Fruit fly (Drosophila melanogaster): ENCODE measurements around the gene heca.

The heca gene

DNA sequence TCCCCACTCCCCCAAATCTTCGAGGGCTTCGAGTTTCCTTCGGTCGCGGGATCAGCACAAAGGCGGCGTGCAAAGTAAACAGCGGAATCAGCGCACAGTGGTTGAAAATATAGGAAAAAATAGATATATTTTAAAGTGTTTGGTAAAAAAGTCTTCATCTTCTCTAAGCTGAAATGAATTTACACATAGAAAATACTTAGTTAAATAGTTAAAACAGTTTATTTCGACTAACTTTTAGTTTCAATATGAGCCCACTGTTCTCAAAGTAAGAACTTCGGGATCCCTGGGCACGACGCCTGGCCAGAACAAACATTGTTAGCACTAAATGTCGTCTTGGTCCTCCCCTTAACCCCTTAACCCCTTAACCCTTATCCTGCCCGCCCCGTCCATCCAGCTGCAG lies 15.9 kb upstream of the heca start:
- no peak for TF ChIP-seq CG1620 (GFP tag; optimal IDR thresholded peaks at IDR 0.05)
- no peak for TF ChIP-seq CG5204 (GFP tag; optimal IDR thresholded peaks at IDR 0.05)
- peak; percentile 10 for TF ChIP-seq tj (GFP tag; optimal IDR thresholded peaks at IDR 0.05)
- no peak for TF ChIP-seq CG11617 (GFP tag; optimal IDR thresholded peaks at IDR 0.05)
- no peak for TF ChIP-seq CG7101 (tag; optimal IDR thresholded peaks at IDR 0.05)
- TF ChIP-seq pad (GFP tag; optimal IDR thresholded peaks at IDR 0.05): no peak
- TF ChIP-seq CG14711 (tag; optimal IDR thresholded peaks at IDR 0.05): no peak
- TF ChIP-seq kay (GFP tag; ENCODE audit: borderline replicate concordance): no peak
- no peak for TF ChIP-seq CG12768 (GFP tag; optimal IDR thresholded peaks at IDR 0.05)

DNA sequence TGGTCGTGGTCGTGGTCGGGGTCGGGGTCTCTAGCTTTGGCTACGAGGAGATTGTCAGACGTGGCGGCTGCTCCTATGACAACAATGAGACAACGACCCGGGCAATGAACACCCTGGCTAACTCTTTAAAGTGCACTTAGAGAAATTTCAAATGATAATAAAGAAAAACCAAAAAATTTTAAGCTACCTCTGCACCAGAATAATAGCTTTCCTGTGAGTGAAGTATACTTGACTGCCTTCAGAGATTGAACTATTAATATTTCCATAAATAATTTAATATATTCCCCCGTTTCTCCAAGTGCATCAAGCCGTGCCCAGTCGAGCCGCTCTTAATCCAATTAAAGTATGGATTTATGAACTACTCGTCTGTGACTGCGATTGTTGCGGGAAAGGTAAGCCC lies 14.0 kb upstream of the heca start:
- TF ChIP-seq Hr96 (GFP tag; optimal IDR thresholded peaks at IDR 0.05) (no peak), CG7045 (GFP tag; optimal IDR thresholded peaks at IDR 0.05) (no peak), kay (GFP tag; ENCODE audit: borderline replicate concordance) (no peak), tj (GFP tag; optimal IDR thresholded peaks at IDR 0.05) (no peak), CG5204 (GFP tag; optimal IDR thresholded peaks at IDR 0.05) (no peak), Clk (GFP tag; optimal IDR thresholded peaks at IDR 0.05) (no peak), ovo (GFP tag; optimal IDR thresholded peaks at IDR 0.05) (no peak), CG12768 (GFP tag; optimal IDR thresholded peaks at IDR 0.05) (no peak)

- TF ChIP-seq CG33017 (tag; optimal IDR thresholded peaks at IDR 0.05) (no peak), pad (GFP tag; optimal IDR thresholded peaks at IDR 0.05) (no peak), Clk (GFP tag; optimal IDR thresholded peaks at IDR 0.05) (no peak), CG5204 (GFP tag; optimal IDR thresholded peaks at IDR 0.05) (no peak), CG14711 (tag; optimal IDR thresholded peaks at IDR 0.05) (no peak), ovo (GFP tag; optimal IDR thresholded peaks at IDR 0.05) (no peak), tj (GFP tag; optimal IDR thresholded peaks at IDR 0.05) (no peak), toe (GFP tag; optimal IDR thresholded peaks at IDR 0.05) (no peak), Hr96 (GFP tag; optimal IDR thresholded peaks at IDR 0.05) (no peak)
Measured at dm6 chr3R:30264671-30265282, 13.0 kb upstream of the heca start.

- no peak for TF ChIP-seq CG1620 (GFP tag; optimal IDR thresholded peaks at IDR 0.05)
- no peak for TF ChIP-seq Clk (GFP tag; optimal IDR thresholded peaks at IDR 0.05)
- no peak for TF ChIP-seq CG11617 (GFP tag; optimal IDR thresholded peaks at IDR 0.05)
- TF ChIP-seq tj (GFP tag; optimal IDR thresholded peaks at IDR 0.05): no peak
- TF ChIP-seq CG12768 (GFP tag; optimal IDR thresholded peaks at IDR 0.05): peak; percentile 40
- TF ChIP-seq ovo (GFP tag; optimal IDR thresholded peaks at IDR 0.05): no peak
- TF ChIP-seq Hr96 (GFP tag; optimal IDR thresholded peaks at IDR 0.05): no peak
- no peak for TF ChIP-seq cic (GFP tag; optimal IDR thresholded peaks at IDR 0.05)
- TF ChIP-seq Crg-1 (GFP tag; optimal IDR thresholded peaks at IDR 0.05): no peak
- TF ChIP-seq CG33017 (tag; optimal IDR thresholded peaks at IDR 0.05): peak; percentile 29
- TF ChIP-seq CG7045 (GFP tag; optimal IDR thresholded peaks at IDR 0.05): peak; percentile 18
- peak; percentile 45 for TF ChIP-seq CG5204 (GFP tag; optimal IDR thresholded peaks at IDR 0.05)
- no peak for TF ChIP-seq kay (GFP tag; ENCODE audit: borderline replicate concordance)
- TF ChIP-seq bab1 (GFP tag; optimal IDR thresholded peaks at IDR 0.05): no peak
- peak; percentile 14 for TF ChIP-seq CG7101 (tag; optimal IDR thresholded peaks at IDR 0.05)
- no peak for TF ChIP-seq Mnt (GFP tag; optimal IDR thresholded peaks at IDR 0.05)
- no peak for TF ChIP-seq cnc (optimal IDR thresholded peaks at IDR 0.05)
- TF ChIP-seq toe (GFP tag; optimal IDR thresholded peaks at IDR 0.05): peak; percentile 23
- peak; percentile 11 for TF ChIP-seq CG14711 (tag; optimal IDR thresholded peaks at IDR 0.05)
- TF ChIP-seq pad (GFP tag; optimal IDR thresholded peaks at IDR 0.05): no peak
Measured at dm6 chr3R:30265420-30265819, 12.3 kb upstream of the heca start.

DNA sequence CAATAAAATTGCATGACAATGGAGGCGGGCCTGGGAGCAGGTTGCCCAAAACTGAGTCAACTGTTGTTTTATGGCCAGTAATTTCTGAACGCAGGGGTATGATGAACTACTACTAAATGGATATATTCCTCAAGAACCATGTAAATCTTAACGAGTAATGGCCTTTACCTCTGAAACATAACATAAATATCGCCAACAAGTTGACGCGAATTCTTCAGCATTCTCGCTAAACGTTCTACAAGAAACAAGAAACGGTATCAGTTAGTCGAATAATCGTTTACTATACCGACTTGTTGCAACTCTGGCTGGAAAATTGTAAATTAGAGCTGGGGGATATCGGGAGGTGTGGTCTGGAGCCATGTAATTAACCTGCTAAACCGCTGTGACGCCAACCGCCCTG lies 9.0 kb upstream of the heca start:
- no peak for TF ChIP-seq bab1 (GFP tag; optimal IDR thresholded peaks at IDR 0.05)
- no peak for TF ChIP-seq CG1620 (GFP tag; optimal IDR thresholded peaks at IDR 0.05)
- no peak for TF ChIP-seq CG5204 (GFP tag; optimal IDR thresholded peaks at IDR 0.05)
- TF ChIP-seq CG12768 (GFP tag; optimal IDR thresholded peaks at IDR 0.05): no peak
- TF ChIP-seq CG7101 (tag; optimal IDR thresholded peaks at IDR 0.05): no peak

dm6 chr3R:30270318-30271119 lies 7.2 kb upstream of the heca start:
- no peak for TF ChIP-seq CG11617 (GFP tag; optimal IDR thresholded peaks at IDR 0.05)
- no peak for TF ChIP-seq Clk (GFP tag; optimal IDR thresholded peaks at IDR 0.05)
- TF ChIP-seq kay (GFP tag; ENCODE audit: borderline replicate concordance): no peak
- TF ChIP-seq tj (GFP tag; optimal IDR thresholded peaks at IDR 0.05): no peak
- no peak for TF ChIP-seq CG12768 (GFP tag; optimal IDR thresholded peaks at IDR 0.05)
- no peak for TF ChIP-seq Hr96 (GFP tag; optimal IDR thresholded peaks at IDR 0.05)
- TF ChIP-seq pad (GFP tag; optimal IDR thresholded peaks at IDR 0.05): no peak
- TF ChIP-seq CG7101 (tag; optimal IDR thresholded peaks at IDR 0.05): no peak
- no peak for TF ChIP-seq Crg-1 (GFP tag; optimal IDR thresholded peaks at IDR 0.05)
- no peak for TF ChIP-seq CG33017 (tag; optimal IDR thresholded peaks at IDR 0.05)
- TF ChIP-seq CG7045 (GFP tag; optimal IDR thresholded peaks at IDR 0.05): no peak
- no peak for TF ChIP-seq Mnt (GFP tag; optimal IDR thresholded peaks at IDR 0.05)

- no peak for TF ChIP-seq cnc (optimal IDR thresholded peaks at IDR 0.05)
- no peak for TF ChIP-seq Mnt (GFP tag; optimal IDR thresholded peaks at IDR 0.05)
- TF ChIP-seq CG1620 (GFP tag; optimal IDR thresholded peaks at IDR 0.05): no peak
- no peak for TF ChIP-seq pad (GFP tag; optimal IDR thresholded peaks at IDR 0.05)
- TF ChIP-seq kay (GFP tag; ENCODE audit: borderline replicate concordance): no peak
- no peak for TF ChIP-seq cic (GFP tag; optimal IDR thresholded peaks at IDR 0.05)
- no peak for TF ChIP-seq CG7045 (GFP tag; optimal IDR thresholded peaks at IDR 0.05)
- TF ChIP-seq tj (GFP tag; optimal IDR thresholded peaks at IDR 0.05): no peak
- no peak for TF ChIP-seq Crg-1 (GFP tag; optimal IDR thresholded peaks at IDR 0.05)
- no peak for TF ChIP-seq CG5204 (GFP tag; optimal IDR thresholded peaks at IDR 0.05)
- TF ChIP-seq CG11617 (GFP tag; optimal IDR thresholded peaks at IDR 0.05): no peak
- no peak for TF ChIP-seq Hr96 (GFP tag; optimal IDR thresholded peaks at IDR 0.05)
- no peak for TF ChIP-seq CG12768 (GFP tag; optimal IDR thresholded peaks at IDR 0.05)
- no peak for TF ChIP-seq CG14711 (tag; optimal IDR thresholded peaks at IDR 0.05)
Measured at dm6 chr3R:30271120-30271467, 6.6 kb upstream of the heca start.
